Worm (Caenorhabditis elegans): ENCODE measurements around the gene F13B6.3.
A peak's percentile ranks its signal among the peaks of the same experiment; 100 is the strongest.

F13B6.3 gene

DNA sequence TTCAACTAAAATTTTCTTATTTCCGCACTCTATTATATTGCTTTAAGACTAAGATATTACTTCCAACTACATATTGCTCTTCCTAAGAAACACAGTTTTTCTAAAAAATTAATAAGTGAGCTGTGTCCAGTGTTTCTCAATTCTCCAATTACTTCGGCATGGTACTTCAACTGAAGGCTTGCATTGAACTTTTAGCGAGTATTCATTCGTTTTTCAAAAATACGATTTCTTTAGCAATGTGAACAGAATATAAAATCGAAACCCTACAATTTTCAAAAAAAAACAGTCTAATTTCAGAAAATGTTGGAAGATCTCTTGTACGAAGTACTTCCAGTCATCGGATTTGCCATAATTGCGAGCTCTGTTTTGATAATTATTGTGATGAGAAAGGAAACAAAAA is 44.8 kb downstream of the F13B6.3 start, which contains the start of gene srtx-1:
Gene srtx-1 (plus strand): TSS at position 301 of the 400 bp plus-strand sequence.
- no peak for TF ChIP-seq unc-42 (tag; optimal IDR thresholded peaks at IDR 0.05)
- TF ChIP-seq hlh-13 (GFP tag; optimal IDR thresholded peaks at IDR 0.05), result no peak
- TF ChIP-seq C38D4.7 (GFP tag; optimal IDR thresholded peaks at IDR 0.05), result no peak
- TF ChIP-seq ceh-24 (tag; optimal IDR thresholded peaks at IDR 0.05), result no peak
- no peak for TF ChIP-seq lin-11 (tag; optimal IDR thresholded peaks at IDR 0.05)
- no peak for TF ChIP-seq fkh-6 (tag; optimal IDR thresholded peaks at IDR 0.05)
- no peak for TF ChIP-seq unc-86 (tag; optimal IDR thresholded peaks at IDR 0.05)
- no peak for TF ChIP-seq tbx-2 (tag; optimal IDR thresholded peaks at IDR 0.05)
- no peak for TF ChIP-seq pha-2 (tag; optimal IDR thresholded peaks at IDR 0.05)
- no peak for TF ChIP-seq eyg-1 (tag; optimal IDR thresholded peaks at IDR 0.05)
- no peak for TF ChIP-seq sox-4 (tag; optimal IDR thresholded peaks at IDR 0.05)
- TF ChIP-seq C08G9.2 (tag; optimal IDR thresholded peaks at IDR 0.05), result no peak
- no peak for TF ChIP-seq sdc-2 (tag; optimal IDR thresholded peaks at IDR 0.05)
- TF ChIP-seq lim-6 (tag; optimal IDR thresholded peaks at IDR 0.05), result no peak

ce11 chrIV:7418818-7419217 is 46.9 kb downstream of the F13B6.3 start, which contains the start of gene B0496.6:
TSS of gene B0496.6 (plus strand) at chrIV:7419118.
- TF ChIP-seq elt-2 (tag; optimal IDR thresholded peaks at IDR 0.05) (no peak), K09A11.1 (tag; optimal IDR thresholded peaks at IDR 0.05; ENCODE audit: insufficient read depth) (no peak), sdc-2 (tag; optimal IDR thresholded peaks at IDR 0.05) (no peak), elt-4 (tag; optimal IDR thresholded peaks at IDR 0.05) (no peak), ceh-19 (GFP tag; optimal IDR thresholded peaks at IDR 0.05) (no peak), che-1 (tag; optimal IDR thresholded peaks at IDR 0.05) (no peak), eyg-1 (tag; optimal IDR thresholded peaks at IDR 0.05) (no peak), zip-5 (tag; optimal IDR thresholded peaks at IDR 0.05) (no peak), K02D7.2 (tag; optimal IDR thresholded peaks at IDR 0.05) (no peak), ceh-30 (tag; optimal IDR thresholded peaks at IDR 0.05) (no peak), hlh-13 (GFP tag; optimal IDR thresholded peaks at IDR 0.05) (no peak), C38D4.7 (GFP tag; optimal IDR thresholded peaks at IDR 0.05) (no peak), ets-4 (tag; optimal IDR thresholded peaks at IDR 0.05) (no peak), pqm-1 (tag; optimal IDR thresholded peaks at IDR 0.05) (no peak), ttx-3 (tag; optimal IDR thresholded peaks at IDR 0.05) (no peak), pha-4 (tag; optimal IDR thresholded peaks at IDR 0.05) (no peak), ceh-2 (tag; optimal IDR thresholded peaks at IDR 0.05) (no peak), fax-1 (tag; optimal IDR thresholded peaks at IDR 0.05) (no peak)

DNA sequence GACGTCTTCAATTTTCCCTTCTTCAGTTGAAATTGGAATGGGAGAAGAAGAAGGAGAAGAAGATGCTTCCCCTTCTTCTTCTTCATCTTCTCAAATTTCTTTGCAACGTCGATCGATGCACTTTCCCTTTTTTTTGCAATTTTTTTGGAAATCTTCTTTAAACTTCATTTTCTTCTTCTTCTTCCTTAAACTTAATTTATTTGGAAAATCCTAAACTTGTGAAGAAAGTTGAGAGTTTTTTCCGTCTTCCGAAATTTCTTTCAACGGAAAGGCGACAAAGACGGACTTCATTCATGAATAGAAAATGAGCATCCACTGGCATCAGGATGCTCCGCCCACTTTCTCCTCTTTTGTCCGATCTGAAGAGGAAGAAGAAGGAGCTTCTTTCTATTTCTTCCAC is 51.6 kb downstream of the F13B6.3 start:
- TF ChIP-seq ceh-31 (tag; optimal IDR thresholded peaks at IDR 0.05) (peak; percentile 13), che-1 (tag; optimal IDR thresholded peaks at IDR 0.05) (no peak), unc-42 (tag; optimal IDR thresholded peaks at IDR 0.05) (peak; percentile 79)

ce11 chrIV:7413573-7413972 is 52.2 kb downstream of the F13B6.3 start:
- TF ChIP-seq ceh-30 (tag; optimal IDR thresholded peaks at IDR 0.05), result no peak
- TF ChIP-seq T23F11.4 (GFP tag; optimal IDR thresholded peaks at IDR 0.05), result no peak
- no peak for TF ChIP-seq sdc-2 (tag; optimal IDR thresholded peaks at IDR 0.05)
- no peak for TF ChIP-seq hlh-8 (tag; optimal IDR thresholded peaks at IDR 0.05)
- no peak for TF ChIP-seq elt-2 (tag; optimal IDR thresholded peaks at IDR 0.05)
- no peak for TF ChIP-seq syd-9 (tag; optimal IDR thresholded peaks at IDR 0.05)
- no peak for TF ChIP-seq ceh-45 (GFP tag; IDR thresholded peaks at IDR 0.05)
- no peak for TF ChIP-seq npax-4 (tag; optimal IDR thresholded peaks at IDR 0.05)
- TF ChIP-seq ceh-9 (tag; optimal IDR thresholded peaks at IDR 0.05), result no peak
- TF ChIP-seq ama-1 (optimal IDR thresholded peaks at IDR 0.05), result no peak
- TF ChIP-seq hlh-30 (tag; optimal IDR thresholded peaks at IDR 0.05; ENCODE audit: insufficient read depth), result no peak
